Worm (Caenorhabditis elegans) whole organism, early embryonic: ENCODE results near the gene exc-12.

Experiments
- B0310.2 ChIP-seq: sonication (generic microtip); optimal IDR thresholded peaks from 2 replicates; lab custom pipeline; 2016; ENCODE audit warnings: mild to moderate bottlenecking, missing genetic modification characterization, missing compliant biosample characterization
- F13C5.2 ChIP-seq: sonication (generic microtip); optimal IDR thresholded peaks from 2 replicates; lab custom pipeline; 2017; ENCODE audit warnings: mild to moderate bottlenecking, missing genetic modification characterization, inconsistent platforms, missing compliant biosample characterization
- aly-1 ChIP-seq: sonication (generic microtip); optimal IDR thresholded peaks from 2 replicates; lab custom pipeline; 2016; ENCODE audit warnings: missing genetic modification characterization, missing compliant biosample characterization
- ama-1 ChIP-seq: fragments of 150-350 bp; optimal IDR thresholded peaks from 2 replicates; lab custom pipeline; 2014
- ceh-13 ChIP-seq: fragments of 200-800 bp; sonication (Bioruptor generic); optimal IDR thresholded peaks from 2 replicates; lab custom pipeline; 2018; ENCODE audit warnings: mild to moderate bottlenecking, missing genetic modification characterization, missing compliant biosample characterization
- ceh-36 ChIP-seq: sonication (generic microtip); optimal IDR thresholded peaks from 2 replicates; lab custom pipeline; 2016; ENCODE audit warnings: missing genetic modification characterization, inconsistent platforms, missing compliant biosample characterization
- ets-7 ChIP-seq: sonication (generic microtip); optimal IDR thresholded peaks from 2 replicates; lab custom pipeline; 2016; ENCODE audit warnings: missing genotype, missing genetic modification characterization, missing compliant biosample characterization
- flt-1 ChIP-seq: fragments of 200-800 bp; sonication (Bioruptor generic); IDR thresholded peaks from 2 replicates; pipeline ENCODE4 v1.3.6; 2022; ENCODE audit warnings: missing genetic modification characterization, missing compliant biosample characterization
- hmbx-1 ChIP-seq: sonication (generic microtip); optimal IDR thresholded peaks from 2 replicates; lab custom pipeline; 2016; ENCODE audit warnings: mild to moderate bottlenecking, missing genetic modification characterization, missing compliant biosample characterization
- hmg-4 ChIP-seq: fragments of 200-800 bp; sonication (Bioruptor generic); optimal IDR thresholded peaks from 2 replicates; lab custom pipeline; 2018; ENCODE audit warnings: mild to moderate bottlenecking, missing genetic modification characterization, missing compliant biosample characterization
- hnd-1 ChIP-seq: sonication (generic microtip); optimal IDR thresholded peaks from 2 replicates; lab custom pipeline; 2016; ENCODE audit warnings: missing genetic modification characterization, missing compliant biosample characterization
- pes-1 ChIP-seq: fragments of 200-800 bp; sonication (Bioruptor generic); IDR thresholded peaks from 2 replicates; pipeline ENCODE4 v1.3.6; 2022; ENCODE audit warnings: missing genetic modification reagents, missing genetic modification characterization, missing compliant biosample characterization
- scrt-1 ChIP-seq: fragments of 200-800 bp; sonication (Bioruptor generic); IDR thresholded peaks from 2 replicates; pipeline ENCODE4 v1.3.6; 2022; ENCODE audit warnings: missing genetic modification characterization, missing compliant biosample characterization
- sea-1 ChIP-seq: fragments of 200-800 bp; sonication (Bioruptor generic); conservative IDR thresholded peaks from 2 replicates; pipeline ENCODE4 v1.3.6; 2022; ENCODE audit warnings: missing genetic modification characterization, missing compliant biosample characterization
- tbx-11 ChIP-seq: fragments of 200-800 bp; sonication (Bioruptor generic); IDR thresholded peaks from 2 replicates; pipeline ENCODE4 v1.3.6; 2022; ENCODE audit warnings: missing genetic modification characterization, missing compliant biosample characterization
- tbx-37 ChIP-seq: fragments of 200-800 bp; sonication (Bioruptor generic); conservative IDR thresholded peaks from 2 replicates; pipeline ENCODE4 v1.3.6; 2022; ENCODE audit warnings: missing genetic modification reagents, missing genetic modification characterization, missing compliant biosample characterization
- tra-4 ChIP-seq: sonication (generic microtip); optimal IDR thresholded peaks from 2 replicates; lab custom pipeline; 2017; ENCODE audit warnings: missing genetic modification characterization, missing compliant biosample characterization

Gene exc-12

ce11 chrIII:13604834-13605233 is 34.6 kb upstream of the exc-12 start:
- no peak for TF ChIP-seq tbx-37 (GFP tag; lab: Robert Waterston, UW)
- no peak for TF ChIP-seq sea-1
- no peak for TF ChIP-seq hnd-1 (tag; lab: Kevin White, UChicago)
- TF ChIP-seq ama-1 (lab: Kevin White, UChicago) = no peak
- no peak for TF ChIP-seq ets-7 (tag; lab: Kevin White, UChicago)
- TF ChIP-seq flt-1 (GFP tag; lab: Robert Waterston, UW) = no peak
- no peak for TF ChIP-seq tra-4 (tag; lab: Kevin White, UChicago)
- TF ChIP-seq ceh-13 (GFP tag; lab: Kevin White, UChicago) = no peak
- no peak for TF ChIP-seq hmbx-1 (tag; lab: Kevin White, UChicago)
- no peak for TF ChIP-seq F13C5.2
- TF ChIP-seq scrt-1 (GFP tag; lab: Robert Waterston, UW) = no peak
- no peak for TF ChIP-seq tbx-11 (GFP tag; lab: Robert Waterston, UW)
- TF ChIP-seq B0310.2 (tag; lab: Kevin White, UChicago) = no peak

- no peak for TF ChIP-seq flt-1 (GFP tag; lab: Robert Waterston, UW)
- TF ChIP-seq tbx-37 (GFP tag; lab: Robert Waterston, UW) = no peak
- TF ChIP-seq tra-4 (tag; lab: Kevin White, UChicago) = no peak
- TF ChIP-seq hnd-1 (tag; lab: Kevin White, UChicago) = no peak
- no peak for TF ChIP-seq sea-1
- no peak for TF ChIP-seq hmbx-1 (tag; lab: Kevin White, UChicago)
- TF ChIP-seq F13C5.2 = no peak
- no peak for TF ChIP-seq B0310.2 (tag; lab: Kevin White, UChicago)
- no peak for TF ChIP-seq aly-1 (tag; lab: Kevin White, UChicago)
- no peak for TF ChIP-seq ceh-36 (tag; lab: Kevin White, UChicago)
- TF ChIP-seq ama-1 (lab: Kevin White, UChicago) = no peak
- no peak for TF ChIP-seq scrt-1 (GFP tag; lab: Robert Waterston, UW)
- no peak for TF ChIP-seq pes-1
Observed at ce11 chrIII:13600254-13600653, 30.0 kb upstream of the exc-12 start.

- 0 out of 2 replicates have a peak, but pooled peaks have one; percentile 41 for TF ChIP-seq tbx-11 (GFP tag; lab: Robert Waterston, UW)
- peak; percentile 58 for TF ChIP-seq sea-1
Observed at ce11 chrIII:13585136-13585535, 14.9 kb upstream of the exc-12 start.

ce11 chrIII:13581727-13582126 is 11.5 kb upstream of the exc-12 start:
- TF ChIP-seq scrt-1 (GFP tag; lab: Robert Waterston, UW) (no peak), ama-1 (lab: Kevin White, UChicago) (no peak)

- TF ChIP-seq aly-1 (tag; lab: Kevin White, UChicago) = no peak
- TF ChIP-seq ets-7 (tag; lab: Kevin White, UChicago) = no peak
- no peak for TF ChIP-seq hmg-4 (GFP tag; lab: Kevin White, UChicago)
- no peak for TF ChIP-seq tbx-11 (GFP tag; lab: Robert Waterston, UW)
- no peak for TF ChIP-seq tra-4 (tag; lab: Kevin White, UChicago)
- TF ChIP-seq F13C5.2 = no peak
- TF ChIP-seq hnd-1 (tag; lab: Kevin White, UChicago) = no peak
- no peak for TF ChIP-seq ceh-13 (GFP tag; lab: Kevin White, UChicago)
- TF ChIP-seq tbx-37 (GFP tag; lab: Robert Waterston, UW) = no peak
Observed at ce11 chrIII:13580538-13580937, 10.3 kb upstream of the exc-12 start, which contains the start of gene T05D4.5. Gene T05D4.5, plus strand, starts transcription at chrIII:13580838.

- TF ChIP-seq scrt-1 (GFP tag; lab: Robert Waterston, UW) (no peak), hnd-1 (tag; lab: Kevin White, UChicago) (no peak), ets-7 (tag; lab: Kevin White, UChicago) (no peak), hmg-4 (GFP tag; lab: Kevin White, UChicago) (no peak), ama-1 (lab: Kevin White, UChicago) (no peak), flt-1 (GFP tag; lab: Robert Waterston, UW) (no peak), B0310.2 (tag; lab: Kevin White, UChicago) (no peak), tra-4 (tag; lab: Kevin White, UChicago) (no peak), hmbx-1 (tag; lab: Kevin White, UChicago) (no peak), tbx-11 (GFP tag; lab: Robert Waterston, UW) (no peak), aly-1 (tag; lab: Kevin White, UChicago) (no peak), sea-1 (no peak), F13C5.2 (no peak), ceh-36 (tag; lab: Kevin White, UChicago) (no peak), pes-1 (no peak), ceh-13 (GFP tag; lab: Kevin White, UChicago) (no peak), tbx-37 (GFP tag; lab: Robert Waterston, UW) (no peak)
Observed at ce11 chrIII:13580076-13580475, 9.8 kb upstream of the exc-12 start.

- TF ChIP-seq hnd-1 (tag; lab: Kevin White, UChicago) = no peak
Observed at ce11 chrIII:13575610-13576232, 5.5 kb upstream of the exc-12 start, which contains the start of gene osm-7. Gene osm-7, plus strand, starts transcription at chrIII:13576182.

ce11 chrIII:13565972-13566371 is 4.3 kb downstream of the exc-12 start:
- TF ChIP-seq ceh-36 (tag; lab: Kevin White, UChicago) = no peak
- TF ChIP-seq B0310.2 (tag; lab: Kevin White, UChicago) = no peak
- TF ChIP-seq hmbx-1 (tag; lab: Kevin White, UChicago) = no peak
- TF ChIP-seq hnd-1 (tag; lab: Kevin White, UChicago) = no peak
- no peak for TF ChIP-seq ets-7 (tag; lab: Kevin White, UChicago)
- no peak for TF ChIP-seq tbx-11 (GFP tag; lab: Robert Waterston, UW)
- no peak for TF ChIP-seq flt-1 (GFP tag; lab: Robert Waterston, UW)
- TF ChIP-seq sea-1 = no peak
- TF ChIP-seq tbx-37 (GFP tag; lab: Robert Waterston, UW) = no peak
- no peak for TF ChIP-seq tra-4 (tag; lab: Kevin White, UChicago)
- TF ChIP-seq scrt-1 (GFP tag; lab: Robert Waterston, UW) = no peak
- TF ChIP-seq pes-1 = no peak
- no peak for TF ChIP-seq ceh-13 (GFP tag; lab: Kevin White, UChicago)
- TF ChIP-seq hmg-4 (GFP tag; lab: Kevin White, UChicago) = no peak
- TF ChIP-seq ama-1 (lab: Kevin White, UChicago) = no peak
- TF ChIP-seq F13C5.2 = no peak
- no peak for TF ChIP-seq aly-1 (tag; lab: Kevin White, UChicago)
